Fruit fly (Drosophila melanogaster): ENCODE measurements around the gene Cog4.

Gene Cog4

DNA sequence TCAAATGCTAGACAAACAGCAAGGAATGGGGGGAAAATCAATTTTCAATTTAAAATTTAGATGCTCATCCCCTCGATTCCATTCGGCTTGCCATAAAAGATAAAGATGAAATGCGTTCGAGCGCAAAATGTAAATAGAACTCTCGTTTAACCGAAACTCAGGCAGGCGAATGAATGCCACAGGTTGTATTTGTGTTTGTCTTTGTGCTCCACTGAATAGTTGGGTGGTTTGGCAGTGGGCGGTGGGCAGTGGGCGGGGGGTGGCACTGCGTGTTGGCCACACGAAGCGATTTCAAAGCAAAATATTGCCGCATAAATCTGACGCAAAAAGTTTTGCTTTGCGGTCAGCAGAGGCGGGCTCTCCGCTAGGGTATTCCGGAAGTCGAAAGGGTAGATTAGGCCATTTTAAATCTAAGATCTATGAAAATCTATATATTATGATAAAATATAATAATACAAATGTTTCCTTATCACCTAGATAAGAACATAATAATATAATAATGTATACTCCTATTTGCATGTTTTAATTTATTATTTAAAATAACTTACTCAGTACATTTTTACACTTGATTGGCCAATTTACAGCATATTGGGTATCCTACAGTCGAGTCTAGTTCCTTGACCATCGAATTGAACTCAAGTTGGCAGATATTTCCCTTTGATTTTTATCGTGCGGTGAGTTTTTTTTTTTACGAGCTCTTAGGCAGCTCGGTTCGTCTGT lies 33.9 kb upstream of the Cog4 start (continued):
- TF ChIP-seq zen (tag; optimal IDR thresholded peaks at IDR 0.05), result peak; percentile 47
- TF ChIP-seq Bteb2 (GFP tag; optimal IDR thresholded peaks at IDR 0.05), result no peak
- peak; percentile 0 for TF ChIP-seq CG12155 (GFP tag; optimal IDR thresholded peaks at IDR 0.05)
- peak; percentile 58 for TF ChIP-seq wor (GFP tag; IDR thresholded peaks at IDR 0.05)
- no peak for TF ChIP-seq knrl (GFP tag; IDR thresholded peaks at IDR 0.05; ENCODE audit: partially characterized antibody)
- no peak for TF ChIP-seq Atf3 (GFP tag; optimal IDR thresholded peaks at IDR 0.05)
- TF ChIP-seq Awh (GFP tag; IDR thresholded peaks at IDR 0.05), result 0 out of 2 replicates have a peak, but pooled peaks have one; percentile 34
- peak; percentile 75 for TF ChIP-seq Sox102F (GFP tag; optimal IDR thresholded peaks at IDR 0.05)
- TF ChIP-seq btn (GFP tag; optimal IDR thresholded peaks at IDR 0.05), result no peak
- peak; percentile 18 for TF ChIP-seq CG31388 (GFP tag; optimal IDR thresholded peaks at IDR 0.05)
- TF ChIP-seq D (optimal IDR thresholded peaks at IDR 0.05), result no peak
- peak; percentile 38 for TF ChIP-seq D (GFP tag; optimal IDR thresholded peaks at IDR 0.05)
- no peak for TF ChIP-seq wdn (GFP tag; IDR thresholded peaks at IDR 0.05)
- no peak for TF ChIP-seq bowl (GFP tag; IDR thresholded peaks at IDR 0.05)
- TF ChIP-seq rib (GFP tag; IDR thresholded peaks at IDR 0.05), result no peak
- no peak for TF ChIP-seq wek (GFP tag; optimal IDR thresholded peaks at IDR 0.05)
- TF ChIP-seq danr (GFP tag; IDR thresholded peaks at IDR 0.05), result peak; percentile 51
- peak; percentile 31 for TF ChIP-seq CG5245 (GFP tag; optimal IDR thresholded peaks at IDR 0.05)
- no peak; the same call in 1 of the 2 replicates for TF ChIP-seq sim (GFP tag; IDR thresholded peaks at IDR 0.05)
- peak; percentile 67 for TF ChIP-seq Hr3 (GFP tag; optimal IDR thresholded peaks at IDR 0.05)
- no peak for TF ChIP-seq fru (optimal IDR thresholded peaks at IDR 0.05)
- peak; percentile 38 for TF ChIP-seq CG10274 (GFP tag; optimal IDR thresholded peaks at IDR 0.05)
- peak; percentile 51 for TF ChIP-seq ATbp (GFP tag; optimal IDR thresholded peaks at IDR 0.05)
- peak; percentile 52 for TF ChIP-seq CG5180 (GFP tag; optimal IDR thresholded peaks at IDR 0.05)
- TF ChIP-seq CG3995 (GFP tag; optimal IDR thresholded peaks at IDR 0.05), result no peak
- TF ChIP-seq vnd (GFP tag; IDR thresholded peaks at IDR 0.05; ENCODE audit: partially characterized antibody), result no peak
- TF ChIP-seq dmrt99B (tag; optimal IDR thresholded peaks at IDR 0.05), result peak; percentile 74
- no peak for TF ChIP-seq repo (GFP tag; optimal IDR thresholded peaks at IDR 0.05)
- peak; percentile 17 for TF ChIP-seq CG10654 (GFP tag; optimal IDR thresholded peaks at IDR 0.05)
- TF ChIP-seq CG5953 (GFP tag; IDR thresholded peaks at IDR 0.05), result no peak
- TF ChIP-seq CG11723 (GFP tag; optimal IDR thresholded peaks at IDR 0.05), result peak; percentile 35
- peak; percentile 33 for TF ChIP-seq CG15514 (GFP tag; optimal IDR thresholded peaks at IDR 0.05)
- no peak for TF ChIP-seq Trl (optimal IDR thresholded peaks at IDR 0.05)
- TF ChIP-seq Trl (GFP tag; optimal IDR thresholded peaks at IDR 0.05), result no peak
- TF ChIP-seq CG3838 (GFP tag; optimal IDR thresholded peaks at IDR 0.05), result no peak
- TF ChIP-seq CG10543 (GFP tag; optimal IDR thresholded peaks at IDR 0.05), result no peak
- TF ChIP-seq nerfin-2 (GFP tag; IDR thresholded peaks at IDR 0.05; ENCODE audit: partially characterized antibody), result no peak
- TF ChIP-seq CG13775 (GFP tag; optimal IDR thresholded peaks at IDR 0.05), result peak; percentile 53
- TF ChIP-seq dan (GFP tag; IDR thresholded peaks at IDR 0.05), result no peak
- no peak for TF ChIP-seq Gsc (GFP tag; IDR thresholded peaks at IDR 0.05)
- TF ChIP-seq dimm (GFP tag; IDR thresholded peaks at IDR 0.05), result no peak
- no peak for TF ChIP-seq HLHmδ (GFP tag; optimal IDR thresholded peaks at IDR 0.05)
- peak; percentile 59 for TF ChIP-seq CG18619 (GFP tag; optimal IDR thresholded peaks at IDR 0.05)
- TF ChIP-seq cato (GFP tag; optimal IDR thresholded peaks at IDR 0.05; ENCODE audit: borderline replicate concordance), result peak; percentile 24
- no peak for TF ChIP-seq nom (GFP tag; optimal IDR thresholded peaks at IDR 0.05)
- TF ChIP-seq YL-1 (GFP tag; optimal IDR thresholded peaks at IDR 0.05), result no peak
- peak; percentile 74 for TF ChIP-seq crol (GFP tag; IDR thresholded peaks at IDR 0.05)
- peak; percentile 60; the same call in 1 of the 3 replicates for TF ChIP-seq ase (GFP tag; IDR thresholded peaks at IDR 0.05)
- TF ChIP-seq CG10366 (GFP tag; IDR thresholded peaks at IDR 0.05), result peak; percentile 61
- TF ChIP-seq stc (GFP tag; IDR thresholded peaks at IDR 0.05), result peak; percentile 43; the same call in 1 of the 2 replicates
- no peak for TF ChIP-seq fu2 (GFP tag; optimal IDR thresholded peaks at IDR 0.05)

All from whole organism, embryonic.